Fruit fly (Drosophila melanogaster): ENCODE data around the gene CG5151.
A peak's percentile ranks its signal among the peaks of the same experiment; 100 is the strongest.

The CG5151 gene

DNA sequence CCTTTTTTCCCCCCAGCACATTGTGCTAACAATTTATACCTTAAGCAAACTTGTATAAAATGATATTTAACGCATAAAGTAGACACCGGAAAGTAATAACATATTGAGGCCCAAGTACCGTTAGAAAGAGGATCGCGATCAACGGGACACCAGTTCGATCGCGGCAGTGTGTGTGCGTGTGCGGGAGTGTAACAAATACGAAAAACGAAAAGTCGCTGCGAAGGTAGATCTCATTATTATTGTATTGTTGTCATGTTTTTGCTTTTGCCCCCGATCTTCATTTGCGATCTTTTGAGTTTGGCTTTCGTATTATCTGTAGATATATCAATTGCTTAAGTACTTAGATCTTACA lies 32.5 kb downstream of the CG5151 start (continued):
- TF ChIP-seq CG10366 (GFP tag; IDR thresholded peaks at IDR 0.05), result no peak
- TF ChIP-seq sug (tag; optimal IDR thresholded peaks at IDR 0.05), result no peak
- no peak for TF ChIP-seq CG12744 (GFP tag; optimal IDR thresholded peaks at IDR 0.05)
- no peak for TF ChIP-seq gsb (GFP tag; IDR thresholded peaks at IDR 0.05)
- TF ChIP-seq pfk (GFP tag; optimal IDR thresholded peaks at IDR 0.05), result no peak
- TF ChIP-seq Dfd (GFP tag; optimal IDR thresholded peaks at IDR 0.05), result no peak
- TF ChIP-seq Atf3 (GFP tag; optimal IDR thresholded peaks at IDR 0.05), result no peak
- TF ChIP-seq pum (GFP tag; optimal IDR thresholded peaks at IDR 0.05), result no peak
- no peak for TF ChIP-seq zfh2 (GFP tag; optimal IDR thresholded peaks at IDR 0.05)
- TF ChIP-seq CG7839 (tag; optimal IDR thresholded peaks at IDR 0.05), result no peak
- TF ChIP-seq CG32532 (GFP tag; IDR thresholded peaks at IDR 0.05), result no peak
- TF ChIP-seq nerfin-2 (GFP tag; IDR thresholded peaks at IDR 0.05; ENCODE audit: partially characterized antibody), result no peak
- TF ChIP-seq CG17568 (GFP tag; optimal IDR thresholded peaks at IDR 0.05), result no peak

- TF ChIP-seq CG6175 (GFP tag; IDR thresholded peaks at IDR 0.05) (no peak), Poxn (GFP tag; IDR thresholded peaks at IDR 0.05) (no peak), pb (GFP tag; optimal IDR thresholded peaks at IDR 0.05) (no peak), Nf-YC (tag; optimal IDR thresholded peaks at IDR 0.05) (peak; percentile 67), CoRest (tag; optimal IDR thresholded peaks at IDR 0.05) (peak; percentile 74), Pdp1 (GFP tag; optimal IDR thresholded peaks at IDR 0.05) (peak in 1 of 2 experiments; percentile 5), Dp (GFP tag; optimal IDR thresholded peaks at IDR 0.05) (peak; percentile 79), dysf (GFP tag; IDR thresholded peaks at IDR 0.05) (peak; percentile 45; the same call in 1 of the 3 replicates), CG4404 (GFP tag; IDR thresholded peaks at IDR 0.05) (0 out of 2 replicates have a peak, but pooled peaks have one; percentile 27), CG3995 (GFP tag; optimal IDR thresholded peaks at IDR 0.05) (no peak), Hr39 (optimal IDR thresholded peaks at IDR 0.05) (no peak), CG7372 (GFP tag; IDR thresholded peaks at IDR 0.05) (no peak), grn (GFP tag; optimal IDR thresholded peaks at IDR 0.05) (no peak), Hr3 (GFP tag; optimal IDR thresholded peaks at IDR 0.05) (peak; percentile 81), ttk (GFP tag; IDR thresholded peaks at IDR 0.05) (no peak), CG4820 (GFP tag; optimal IDR thresholded peaks at IDR 0.05) (no peak), CG13624 (GFP tag; optimal IDR thresholded peaks at IDR 0.05) (no peak), CrebB (tag; optimal IDR thresholded peaks at IDR 0.05) (no peak), CG32767 (GFP tag; IDR thresholded peaks at IDR 0.05) (0 out of 2 replicates have a peak, but pooled peaks have one; percentile 12), CG31388 (GFP tag; optimal IDR thresholded peaks at IDR 0.05) (no peak), ken (GFP tag; IDR thresholded peaks at IDR 0.05) (no peak), CG8944 (GFP tag; optimal IDR thresholded peaks at IDR 0.05) (no peak), CG11696 (GFP tag; IDR thresholded peaks at IDR 0.05) (peak; percentile 100), CG14860 (GFP tag; IDR thresholded peaks at IDR 0.05; ENCODE audit: partially characterized antibody) (no peak), emc (GFP tag; optimal IDR thresholded peaks at IDR 0.05) (no peak), sens (GFP tag) (peak; percentile 77), Mrtf (GFP tag; IDR thresholded peaks at IDR 0.05) (no peak), MTF-1 (GFP tag; optimal IDR thresholded peaks at IDR 0.05; ENCODE audit: borderline replicate concordance) (no peak), CG15601 (tag; optimal IDR thresholded peaks at IDR 0.05) (peak; percentile 67), Ravus (GFP tag; IDR thresholded peaks at IDR 0.05) (no peak), ftz-f1 (GFP tag; optimal IDR thresholded peaks at IDR 0.05) (no peak), CG1529 (GFP tag; optimal IDR thresholded peaks at IDR 0.05) (no peak), ap (GFP tag; IDR thresholded peaks at IDR 0.05) (no peak), CG32772 (GFP tag; IDR thresholded peaks at IDR 0.05) (no peak), CG12942 (GFP tag; optimal IDR thresholded peaks at IDR 0.05) (no peak), CG14014 (GFP tag; IDR thresholded peaks at IDR 0.05) (no peak; the same call in 1 of the 2 replicates), bigmax (GFP tag; optimal IDR thresholded peaks at IDR 0.05) (no peak), vnd (GFP tag; IDR thresholded peaks at IDR 0.05; ENCODE audit: partially characterized antibody) (no peak)
These were observed 33.0 kb downstream of the CG5151 start, which contains the start of the genes Trs20 and elg1 for dm6 chr3L:16131264-16132066. Gene Trs20, minus strand, starts transcription at chr3L:16131632. Gene elg1, plus strand, starts transcription at chr3L:16132028.
